Worm (Caenorhabditis elegans): Measurements from ENCODE around the gene Y71H2AM.11.

DNA sequence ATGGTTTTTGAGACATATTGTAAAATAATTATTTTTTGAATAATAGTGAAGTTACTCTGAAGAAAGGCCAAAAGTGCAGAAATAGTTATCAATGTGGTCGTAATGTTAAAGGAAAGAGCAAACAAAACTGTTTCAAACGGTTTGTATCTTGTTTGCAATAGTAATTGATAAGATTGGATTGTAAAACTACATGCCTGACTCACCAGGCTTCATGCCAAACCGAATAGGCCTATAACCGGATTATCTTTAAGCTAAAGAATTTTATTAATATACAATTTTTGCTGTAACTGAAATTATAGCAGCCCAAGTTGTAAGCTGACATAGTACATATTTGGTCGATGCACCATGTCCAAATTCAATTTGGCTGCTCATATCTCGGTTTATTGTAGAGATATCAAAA lies 21.7 kb upstream of the Y71H2AM.11 start, which contains the start of gene Y71H2AM.14:
- TF ChIP-seq ztf-23 (GFP tag; IDR thresholded peaks at IDR 0.05) (no peak), flt-1 (GFP tag; IDR thresholded peaks at IDR 0.05) (no peak), ztf-29 (GFP tag; IDR thresholded peaks at IDR 0.05) (no peak)
